Worm (Caenorhabditis elegans) whole organism, L2 larva: ENCODE data around the gene srh-246.

ENCODE experiments used
- C34F6.9 ChIP-seq: fragments of 150-350 bp; optimal IDR thresholded peaks from 2 replicates; lab custom pipeline; 2014; ENCODE audit warnings: missing biosample characterization, missing genetic modification characterization
- F13H6.1 ChIP-seq: sonication (generic microtip); optimal IDR thresholded peaks from 2 replicates; lab custom pipeline; 2016; ENCODE audit warnings: missing genetic modification characterization, missing compliant biosample characterization
- R02D3.7 ChIP-seq: fragments of 150-350 bp; optimal IDR thresholded peaks from 2 replicates; lab custom pipeline; 2014; ENCODE audit warnings: missing biosample characterization, missing genetic modification characterization
- alr-1 ChIP-seq: fragments of 150-350 bp; optimal IDR thresholded peaks from 2 replicates; lab custom pipeline; 2014; ENCODE audit warnings: missing biosample characterization, missing genetic modification characterization
- aly-2 ChIP-seq: fragments of 150-350 bp; optimal IDR thresholded peaks from 2 replicates; lab custom pipeline; 2014; ENCODE audit warnings: missing biosample characterization, missing genetic modification characterization
- ama-1 ChIP-seq: fragments of 150-350 bp; optimal IDR thresholded peaks from 2 replicates; lab custom pipeline; 2018; ENCODE audit warnings: inconsistent platforms
- blmp-1 ChIP-seq: sonication (generic microtip); optimal IDR thresholded peaks from 2 replicates; lab custom pipeline; 2017; ENCODE audit warnings: missing genetic modification characterization, mild to moderate bottlenecking, missing compliant biosample characterization, antibody characterized with exemption, moderate library complexity; ENCODE audit not compliant: insufficient read depth
- ceh-82 ChIP-seq: fragments of 150-350 bp; optimal IDR thresholded peaks from 2 replicates; lab custom pipeline; 2014; ENCODE audit warnings: missing biosample characterization, missing genetic modification characterization
- crh-2 ChIP-seq: sonication (generic microtip); optimal IDR thresholded peaks from 2 replicates; lab custom pipeline; 2017; ENCODE audit warnings: missing biosample characterization, missing genetic modification characterization
- dmd-4 ChIP-seq: sonication (generic microtip); optimal IDR thresholded peaks from 2 replicates; lab custom pipeline; 2017; ENCODE audit warnings: missing biosample characterization, missing genetic modification characterization
- egl-27 ChIP-seq: sonication (generic microtip); optimal IDR thresholded peaks from 3 replicates; lab custom pipeline; 2017; ENCODE audit warnings: missing biosample characterization, missing genetic modification reagents, missing genetic modification characterization
- elt-1 ChIP-seq: fragments of 150-350 bp; optimal IDR thresholded peaks from 2 replicates; lab custom pipeline; 2014; ENCODE audit warnings: missing biosample characterization, missing genetic modification characterization
- elt-3 ChIP-seq: sonication (generic microtip); optimal IDR thresholded peaks from 2 replicates; lab custom pipeline; 2017; ENCODE audit warnings: missing biosample characterization, missing genetic modification characterization
- fos-1 ChIP-seq: fragments of 150-350 bp; optimal IDR thresholded peaks from 2 replicates; lab custom pipeline; 2014; ENCODE audit warnings: missing biosample characterization, missing genetic modification characterization
- gmeb-1 ChIP-seq: fragments of 150-350 bp; optimal IDR thresholded peaks from 2 replicates; lab custom pipeline; 2014; ENCODE audit warnings: missing biosample characterization, missing genetic modification characterization
- lin-11 ChIP-seq: fragments of 150-350 bp; sonication (generic microtip); optimal IDR thresholded peaks from 2 replicates; lab custom pipeline; 2014; ENCODE audit warnings: missing biosample characterization, missing genetic modification characterization, inconsistent platforms, mixed read lengths
- lin-13 ChIP-seq: fragments of 150-350 bp; optimal IDR thresholded peaks from 2 replicates; lab custom pipeline; 2014; ENCODE audit warnings: missing biosample characterization, missing genetic modification reagents, missing genetic modification characterization
- lsy-2 ChIP-seq, 2 experiments: fragments of 150-350 bp in 1 of 2; sonication (generic microtip) in 1 of 2; optimal IDR thresholded peaks; 2 replicates each; lab custom pipeline; 2014 to 2017; ENCODE audit warnings: missing biosample characterization in 2 of 2, missing genetic modification characterization in 2 of 2
- nhr-10 ChIP-seq: sonication (generic microtip); optimal IDR thresholded peaks from 2 replicates; lab custom pipeline; 2017; ENCODE audit warnings: missing biosample characterization, missing genetic modification characterization
- nhr-11 ChIP-seq: fragments of 150-350 bp; optimal IDR thresholded peaks from 2 replicates; lab custom pipeline; 2014; ENCODE audit warnings: missing biosample characterization, missing genetic modification characterization
- nhr-12 ChIP-seq: fragments of 150-350 bp; optimal IDR thresholded peaks from 2 replicates; lab custom pipeline; 2014; ENCODE audit warnings: missing biosample characterization, missing genetic modification characterization
- nhr-129 ChIP-seq: fragments of 150-350 bp; optimal IDR thresholded peaks from 2 replicates; lab custom pipeline; 2014; ENCODE audit warnings: missing biosample characterization, missing genetic modification characterization
- nhr-21 ChIP-seq: fragments of 150-350 bp; optimal IDR thresholded peaks from 2 replicates; lab custom pipeline; 2014; ENCODE audit warnings: missing biosample characterization, missing genetic modification characterization
- nhr-23 ChIP-seq: fragments of 150-350 bp; optimal IDR thresholded peaks from 2 replicates; lab custom pipeline; 2014; ENCODE audit warnings: missing biosample characterization, missing genetic modification reagents, missing genetic modification characterization
- nhr-237 ChIP-seq: fragments of 150-350 bp; optimal IDR thresholded peaks from 2 replicates; lab custom pipeline; 2014; ENCODE audit warnings: missing biosample characterization, missing genetic modification characterization
- nhr-6 ChIP-seq: fragments of 150-350 bp; optimal IDR thresholded peaks from 2 replicates; lab custom pipeline; 2014; ENCODE audit warnings: missing biosample characterization, missing genetic modification characterization
- nhr-77 ChIP-seq: fragments of 150-350 bp; optimal IDR thresholded peaks from 2 replicates; lab custom pipeline; 2014; ENCODE audit warnings: missing biosample characterization, missing genetic modification characterization
- peb-1 ChIP-seq: fragments of 150-350 bp; optimal IDR thresholded peaks from 2 replicates; lab custom pipeline; 2014; ENCODE audit warnings: missing biosample characterization, missing genetic modification characterization
- sem-4 ChIP-seq: fragments of 150-350 bp; optimal IDR thresholded peaks from 2 replicates; lab custom pipeline; 2014; ENCODE audit warnings: missing biosample characterization, missing genetic modification reagents, missing genetic modification characterization
- sma-9 ChIP-seq, 2 experiments: fragments of 150-350 bp in 1 of 2; sonication (generic microtip) in 1 of 2; optimal IDR thresholded peaks; 2 replicates each; lab custom pipeline; 2014 to 2016; ENCODE audit warnings: missing genetic modification characterization in 2 of 2, mild to moderate bottlenecking in 1 of 2, missing biosample characterization in 1 of 2, missing compliant biosample characterization in 1 of 2, missing genetic modification reagents in 1 of 2, moderate library complexity in 1 of 2
- unc-39 ChIP-seq: fragments of 150-350 bp; optimal IDR thresholded peaks from 2 replicates; lab custom pipeline; 2014; ENCODE audit warnings: missing biosample characterization, missing genetic modification characterization
- unc-62 ChIP-seq: fragments of 150-350 bp; optimal IDR thresholded peaks from 2 replicates; lab custom pipeline; 2014; ENCODE audit warnings: missing biosample characterization, missing genetic modification reagents, missing genetic modification characterization
- ztf-1 ChIP-seq: fragments of 200-800 bp; sonication (Bioruptor generic); conservative IDR thresholded peaks from 2 replicates; pipeline ENCODE4 v1.3.6; 2022; ENCODE audit warnings: missing genetic modification characterization, missing compliant biosample characterization
- ztf-11 ChIP-seq: sonication (generic microtip); optimal IDR thresholded peaks from 2 replicates; lab custom pipeline; 2017; ENCODE audit warnings: missing biosample characterization, missing genetic modification characterization
- ztf-4 ChIP-seq: fragments of 150-350 bp; optimal IDR thresholded peaks from 2 replicates; lab custom pipeline; 2014; ENCODE audit warnings: missing biosample characterization, missing genetic modification characterization

srh-246 gene

ce11 chrV:667459-667858 is 9.9 kb upstream of the srh-246 start, which contains the start of gene nhr-180:
TSS of gene nhr-180 (minus strand) at chrV:667510.
- TF ChIP-seq elt-1 (tag; lab: Kevin White, UChicago) (no peak), sma-9 (GFP tag; optimal IDR thresholded peaks at IDR 0.05; lab: Kevin White, UChicago) (peak; percentile 76), sma-9 (tag; optimal IDR thresholded peaks at IDR 0.05; lab: Kevin White, UChicago) (no peak)

ce11 chrV:664337-664847 is 6.8 kb upstream of the srh-246 start, which contains the start of the genes F31F4.11 and srh-266:
TSS of gene F31F4.11 (minus strand) at chrV:664437.
TSS of gene srh-266 (plus strand) at chrV:664797.
- TF ChIP-seq sem-4 (tag; lab: Kevin White, UChicago): no peak
- TF ChIP-seq ztf-1 (GFP tag; lab: Robert Waterston, UW): no peak
- TF ChIP-seq C34F6.9 (tag; lab: Kevin White, UChicago): no peak
- TF ChIP-seq sma-9 (GFP tag; optimal IDR thresholded peaks at IDR 0.05; lab: Kevin White, UChicago): no peak
- no peak for TF ChIP-seq sma-9 (tag; optimal IDR thresholded peaks at IDR 0.05; lab: Kevin White, UChicago)
- no peak for TF ChIP-seq lin-13 (GFP tag; lab: Kevin White, UChicago)
- no peak for TF ChIP-seq nhr-237 (tag; lab: Kevin White, UChicago)
- no peak for TF ChIP-seq lin-11 (tag; lab: Kevin White, UChicago)
- TF ChIP-seq nhr-23 (tag; lab: Kevin White, UChicago): no peak
- no peak for TF ChIP-seq nhr-6 (tag; lab: Kevin White, UChicago)
- TF ChIP-seq nhr-21 (tag; lab: Kevin White, UChicago): no peak
- TF ChIP-seq R02D3.7 (tag; lab: Kevin White, UChicago): no peak
- no peak for TF ChIP-seq ztf-4
- TF ChIP-seq aly-2: no peak

- TF ChIP-seq lsy-2 (tag; optimal IDR thresholded peaks at IDR 0.05; lab: Kevin White, UChicago): no peak
- TF ChIP-seq, all 48 proteins: peak for 0
These were observed 2.6 kb upstream of the srh-246 start, which contains the start of gene F31F4.17 for ce11 chrV:660210-660609. TSS of gene F31F4.17 (minus strand) at chrV:660310.

ce11 chrV:655823-656222 is 1.8 kb downstream of the srh-246 start, which contains the start of gene srh-245:
TSS of gene srh-245 (minus strand) at chrV:655923.
- TF ChIP-seq ztf-4 (no peak), nhr-129 (no peak), nhr-10 (tag; lab: Kevin White, UChicago) (no peak), egl-27 (tag; lab: Kevin White, UChicago) (no peak), dmd-4 (no peak), peb-1 (tag; lab: Kevin White, UChicago) (no peak), unc-39 (no peak), lsy-2 (tag; optimal IDR thresholded peaks at IDR 0.05; lab: Kevin White, UChicago) (no peak)

- TF ChIP-seq blmp-1 (tag; lab: Kevin White, UChicago): no peak
- no peak for TF ChIP-seq lsy-2 (tag; optimal IDR thresholded peaks at IDR 0.05; lab: Kevin White, UChicago)
These were observed 3.2 kb downstream of the srh-246 start, which contains the start of gene srj-6 for ce11 chrV:654402-654801. TSS of gene srj-6 (minus strand) at chrV:654502.

ce11 chrV:652940-653339 is 4.6 kb downstream of the srh-246 start, which contains the start of gene srj-5:
TSS of gene srj-5 (minus strand) at chrV:653040.
- TF ChIP-seq sma-9 (GFP tag; optimal IDR thresholded peaks at IDR 0.05; lab: Kevin White, UChicago) (no peak), sma-9 (tag; optimal IDR thresholded peaks at IDR 0.05; lab: Kevin White, UChicago) (no peak), unc-62 (GFP tag; lab: Kevin White, UChicago) (no peak), fos-1 (tag; lab: Kevin White, UChicago) (no peak), nhr-77 (no peak), nhr-23 (tag; lab: Kevin White, UChicago) (no peak), nhr-12 (no peak), ama-1 (lab: Kevin White, UChicago) (no peak), R02D3.7 (tag; lab: Kevin White, UChicago) (no peak), crh-2 (tag; lab: Kevin White, UChicago) (no peak), ceh-82 (tag; lab: Kevin White, UChicago) (no peak), alr-1 (tag; lab: Kevin White, UChicago) (no peak), nhr-10 (tag; lab: Kevin White, UChicago) (no peak), F13H6.1 (tag; lab: Kevin White, UChicago) (no peak), nhr-6 (tag; lab: Kevin White, UChicago) (no peak), aly-2 (no peak), ztf-11 (no peak), ztf-1 (GFP tag; lab: Robert Waterston, UW) (no peak), nhr-11 (tag; lab: Kevin White, UChicago) (no peak), elt-3 (no peak), gmeb-1 (no peak)
- TF ChIP-seq, all 48 proteins: peak for 0
